Fruit fly (Drosophila melanogaster): Measurements from ENCODE around the gene CG5096.

- peak; percentile 13 for TF ChIP-seq net (GFP tag; optimal IDR thresholded peaks at IDR 0.05)
- no peak for TF ChIP-seq CG8632 (GFP tag; optimal IDR thresholded peaks at IDR 0.05)
- TF ChIP-seq CG31627 (GFP tag; optimal IDR thresholded peaks at IDR 0.05) = no peak
- TF ChIP-seq CG11902 (GFP tag; optimal IDR thresholded peaks at IDR 0.05) = no peak
- peak; percentile 19 for TF ChIP-seq CG6854 (GFP tag; optimal IDR thresholded peaks at IDR 0.05)
- TF ChIP-seq topi (GFP tag; optimal IDR thresholded peaks at IDR 0.05) = peak; percentile 37
- peak; percentile 53 for TF ChIP-seq esn (GFP tag; optimal IDR thresholded peaks at IDR 0.05)
- TF ChIP-seq Met (GFP tag; optimal IDR thresholded peaks at IDR 0.05) = peak; percentile 18
- TF ChIP-seq Eip78C (GFP tag) = peak; percentile 73
- no peak for TF ChIP-seq CG6276 (GFP tag; optimal IDR thresholded peaks at IDR 0.05)
These were observed 42.8 kb upstream of the CG5096 start, which contains the start of gene SamDC for dm6 chr2L:10339212-10339721.
